Worm (Caenorhabditis elegans): ENCODE data around the gene col-77.

Gene col-77

DNA sequence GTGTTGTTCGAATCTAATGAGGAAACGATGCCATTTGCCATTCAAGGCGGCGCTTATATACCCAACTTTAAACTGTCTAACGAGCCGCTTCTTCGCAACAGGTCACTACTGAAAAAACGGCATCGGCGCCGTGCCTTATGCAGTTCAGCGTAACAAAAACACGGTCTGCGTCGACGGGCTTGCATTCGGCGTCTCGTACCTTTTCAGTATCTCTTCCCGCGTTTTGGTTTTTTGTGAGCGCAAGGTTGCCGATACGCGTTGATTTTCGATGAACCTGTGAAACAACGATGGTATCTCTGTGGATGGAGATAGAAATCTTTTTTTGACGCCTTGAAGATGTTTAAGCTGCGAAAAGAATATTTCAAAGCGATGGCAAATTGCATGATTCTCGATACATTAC is at the start of gene col-77:
col-77 (minus strand) TSS at position 32 of the 400 bp plus-strand sequence.
- TF ChIP-seq lin-40 (tag; optimal IDR thresholded peaks at IDR 0.05): no peak
- TF ChIP-seq mes-4 (tag; optimal IDR thresholded peaks at IDR 0.05): no peak
- no peak for TF ChIP-seq ztf-25 (GFP tag; IDR thresholded peaks at IDR 0.05)
- TF ChIP-seq F33H1.4 (GFP tag; IDR thresholded peaks at IDR 0.05): no peak
- no peak for TF ChIP-seq lir-1 (GFP tag; conservative IDR thresholded peaks at IDR 0.05)
- no peak for TF ChIP-seq sdz-38 (tag; optimal IDR thresholded peaks at IDR 0.05)
- TF ChIP-seq nhr-80 (tag; optimal IDR thresholded peaks at IDR 0.05): no peak
- no peak for TF ChIP-seq akir-1 (GFP tag; optimal IDR thresholded peaks at IDR 0.05)
- TF ChIP-seq dox-1 (GFP tag; IDR thresholded peaks at IDR 0.05): no peak

DNA sequence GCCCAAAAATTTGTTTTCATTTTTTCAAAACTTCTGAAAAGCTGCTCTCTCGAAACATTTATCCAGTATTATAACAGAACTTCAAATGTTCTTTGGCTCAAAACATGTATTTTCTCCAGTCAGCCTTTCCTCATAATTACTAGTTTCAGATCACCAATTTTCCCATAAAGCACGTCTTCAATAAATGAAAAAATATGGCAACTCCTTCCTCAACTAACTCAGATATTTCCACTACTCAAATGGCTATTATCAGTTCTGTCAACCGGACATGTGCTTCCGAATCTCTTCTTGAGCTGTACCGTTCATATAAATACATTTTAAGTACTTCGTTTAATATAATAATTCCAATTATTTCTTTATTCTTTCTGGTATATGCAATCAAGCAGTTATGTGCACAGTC is 48.3 kb upstream of the col-77 start, which contains the start of gene sra-13:
sra-13 (plus strand) TSS at position 195 of the 400 bp plus-strand sequence.
- TF ChIP-seq nhr-90 (tag; optimal IDR thresholded peaks at IDR 0.05): no peak
- TF ChIP-seq hmg-1.2 (GFP tag; IDR thresholded peaks at IDR 0.05): no peak
- no peak for TF ChIP-seq snpc-3.4 (tag; optimal IDR thresholded peaks at IDR 0.05)
- TF ChIP-seq tbp1 (GFP tag; optimal IDR thresholded peaks at IDR 0.05): no peak
- no peak for TF ChIP-seq tbx-9 (tag; optimal IDR thresholded peaks at IDR 0.05; ENCODE audit: borderline replicate concordance)
- no peak for TF ChIP-seq snpc-1.1 (tag; optimal IDR thresholded peaks at IDR 0.05; ENCODE audit: insufficient read depth)
- TF ChIP-seq lsl-1 (GFP tag; optimal IDR thresholded peaks at IDR 0.05): no peak

DNA sequence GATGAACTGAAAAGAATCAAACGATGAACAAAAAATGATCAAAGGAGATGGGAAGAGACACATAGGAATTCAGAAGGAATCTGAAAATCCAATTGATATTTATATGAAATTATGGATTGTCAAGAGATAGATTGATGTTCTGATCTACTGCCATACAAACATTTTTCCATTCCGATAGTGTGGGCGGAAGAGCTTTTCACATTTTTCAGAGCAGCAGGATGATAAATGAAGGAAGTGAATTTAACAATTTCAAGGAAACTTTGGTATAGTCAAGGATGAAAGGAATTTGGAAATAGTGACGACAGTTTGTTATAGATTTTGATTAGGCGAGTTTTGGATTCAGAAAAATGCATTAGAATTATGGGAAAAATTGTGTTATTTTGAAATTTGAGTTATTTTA is 46.1 kb upstream of the col-77 start, which contains the start of gene ubc-24:
ubc-24 (plus strand) TSS at position 301 of the 400 bp plus-strand sequence.
- TF ChIP-seq chd-7 (tag; optimal IDR thresholded peaks at IDR 0.05) (no peak), atf-7 (tag; optimal IDR thresholded peaks at IDR 0.05) (no peak), F55B11.4 (tag; optimal IDR thresholded peaks at IDR 0.05; ENCODE audit: borderline replicate concordance, insufficient read depth) (no peak), snpc-3.4 (tag; optimal IDR thresholded peaks at IDR 0.05) (no peak), madf-8 (GFP tag; conservative IDR thresholded peaks at IDR 0.05) (no peak), F52B5.7 (tag; optimal IDR thresholded peaks at IDR 0.05) (no peak), ceh-27 (GFP tag; optimal IDR thresholded peaks at IDR 0.05) (no peak), F39B2.1 (GFP tag; IDR thresholded peaks at IDR 0.05) (no peak), egl-18 (GFP tag; IDR thresholded peaks at IDR 0.05) (no peak), fkh-3 (tag; optimal IDR thresholded peaks at IDR 0.05) (no peak), hmg-20 (GFP tag; IDR thresholded peaks at IDR 0.05) (no peak), T07F8.4 (tag; optimal IDR thresholded peaks at IDR 0.05) (no peak), nfyb-1 (GFP tag; IDR thresholded peaks at IDR 0.05) (no peak), attf-3 (GFP tag; conservative IDR thresholded peaks at IDR 0.05) (no peak), rcor-1 (GFP tag; IDR thresholded peaks at IDR 0.05) (no peak), sea-2 (GFP tag; IDR thresholded peaks at IDR 0.05) (no peak), nhr-179 (tag; optimal IDR thresholded peaks at IDR 0.05) (no peak)

DNA sequence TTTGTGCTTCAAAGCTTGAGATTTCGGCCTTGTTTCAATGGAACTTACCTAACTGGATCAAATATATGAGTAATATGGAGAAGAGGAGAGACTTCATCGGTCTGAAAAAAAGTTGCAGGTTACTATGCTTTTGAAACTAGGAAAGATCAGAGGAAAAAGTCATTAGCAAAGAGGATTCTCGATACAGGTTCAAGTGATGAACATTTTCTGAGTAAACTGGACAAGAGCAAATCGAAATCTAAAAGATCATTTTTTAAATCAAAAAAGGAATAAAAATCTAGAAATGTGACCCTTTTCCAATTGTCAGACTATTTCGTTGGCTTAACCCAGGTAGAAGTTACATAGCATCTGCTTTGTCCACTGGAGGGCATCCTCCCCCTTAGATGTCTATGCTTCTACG is 45.6 kb upstream of the col-77 start, which contains the start of gene skpo-1:
skpo-1 (minus strand) TSS at position 101 of the 400 bp plus-strand sequence.
- no peak for TF ChIP-seq fkh-3 (tag; optimal IDR thresholded peaks at IDR 0.05)
- TF ChIP-seq sdz-38 (tag; optimal IDR thresholded peaks at IDR 0.05): no peak
- TF ChIP-seq Y95B8A.8 (GFP tag; IDR thresholded peaks at IDR 0.05): no peak
- no peak for TF ChIP-seq snpc-1.3 (tag; optimal IDR thresholded peaks at IDR 0.05; ENCODE audit: insufficient read depth)
- TF ChIP-seq F52B5.7 (tag; optimal IDR thresholded peaks at IDR 0.05): no peak
- TF ChIP-seq madf-3 (GFP tag; IDR thresholded peaks at IDR 0.05): no peak
- TF ChIP-seq Y67H2A.10 (GFP tag; conservative IDR thresholded peaks at IDR 0.05): no peak
- TF ChIP-seq chd-7 (tag; optimal IDR thresholded peaks at IDR 0.05): no peak
- TF ChIP-seq ceh-79 (tag; optimal IDR thresholded peaks at IDR 0.05): no peak
- no peak for TF ChIP-seq hlh-12 (tag; optimal IDR thresholded peaks at IDR 0.05)
- TF ChIP-seq nhr-27 (tag; optimal IDR thresholded peaks at IDR 0.05): no peak
- TF ChIP-seq lin-54 (GFP tag; optimal IDR thresholded peaks at IDR 0.05): no peak
- TF ChIP-seq somi-1 (GFP tag; optimal IDR thresholded peaks at IDR 0.05): no peak
- no peak for TF ChIP-seq egl-44 (GFP tag; IDR thresholded peaks at IDR 0.05)

Data from whole organism, young adult.